Worm (Caenorhabditis elegans): ENCODE data around the gene pgph-2.

DNA sequence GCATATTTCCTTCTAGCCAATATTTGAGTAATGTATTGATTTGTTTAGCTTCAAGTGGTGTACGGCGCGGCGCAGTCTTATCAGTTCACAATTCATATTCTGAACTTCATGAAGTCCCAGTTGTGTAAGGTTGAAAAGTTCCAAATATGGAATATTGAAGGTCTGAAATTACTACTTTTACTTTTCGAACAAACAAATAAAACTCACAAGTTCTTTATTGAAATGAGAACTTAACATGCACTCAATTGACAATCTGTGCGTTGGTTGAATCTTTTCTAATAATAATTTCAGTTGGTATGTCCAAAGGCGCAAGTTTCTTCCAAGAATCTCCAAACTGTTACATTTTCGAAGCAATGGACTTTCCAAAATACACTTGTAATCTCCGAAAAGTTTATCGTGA, 6.1 kb upstream of the pgph-2 start, which contains the start of gene C53A3.4:
- TF ChIP-seq zag-1 (tag; optimal IDR thresholded peaks at IDR 0.05) (no peak), egl-27 (tag; optimal IDR thresholded peaks at IDR 0.05) (no peak), mab-5 (tag; optimal IDR thresholded peaks at IDR 0.05) (no peak), unc-39 (tag; optimal IDR thresholded peaks at IDR 0.05) (no peak), ztf-11 (tag; optimal IDR thresholded peaks at IDR 0.05) (no peak), mdl-1 (tag; optimal IDR thresholded peaks at IDR 0.05) (no peak), lin-11 (tag; optimal IDR thresholded peaks at IDR 0.05) (no peak), skn-1 (tag; optimal IDR thresholded peaks at IDR 0.05) (no peak), nhr-25 (tag; optimal IDR thresholded peaks at IDR 0.05) (no peak), ZK546.5 (tag; optimal IDR thresholded peaks at IDR 0.05) (no peak)
